Worm (Caenorhabditis elegans) whole organism, young adult: ENCODE results near the gene sul-3.

ENCODE experiments used
- B0019.2 ChIP-seq: fragments of 200-800 bp; sonication (Bioruptor generic); conservative IDR thresholded peaks from 2 replicates; pipeline ENCODE4 v1.3.6; 2022; ENCODE audit warnings: missing genetic modification reagents, missing genetic modification characterization, missing compliant biosample characterization
- aptf-2 ChIP-seq: fragments of 200-800 bp; sonication (Bioruptor generic); conservative IDR thresholded peaks from 2 replicates; pipeline ENCODE4 v1.3.6; 2022; ENCODE audit warnings: missing genetic modification reagents, missing genetic modification characterization, missing compliant biosample characterization
- ceh-79 ChIP-seq: sonication (generic microtip); optimal IDR thresholded peaks from 2 replicates; lab custom pipeline; 2017; ENCODE audit warnings: mild to moderate bottlenecking, missing genetic modification characterization, missing compliant biosample characterization
- unc-130 ChIP-seq: sonication (generic microtip); optimal IDR thresholded peaks from 2 replicates; lab custom pipeline; 2016; ENCODE audit warnings: missing genetic modification reagents, missing genetic modification characterization, missing compliant biosample characterization

- no peak for TF ChIP-seq B0019.2 (GFP tag; lab: Robert Waterston, UW)
- no peak for TF ChIP-seq ceh-79
- no peak for TF ChIP-seq unc-130 (GFP tag; lab: Kevin White, UChicago)
- no peak for TF ChIP-seq aptf-2 (GFP tag; lab: Robert Waterston, UW)
These were observed 40.5 kb downstream of the sul-3 start, which contains the start of gene ZK154.6 for ce11 chrX:7793377-7794041.
